Worm (Caenorhabditis elegans) whole organism, L3 larva: ENCODE results near the gene npp-18.
A peak's percentile ranks its signal among the peaks of the same experiment; 100 is the strongest.

Experiments
- R02D3.7 ChIP-seq: fragments of 150-350 bp; optimal IDR thresholded peaks from 2 replicates; lab custom pipeline; 2014; ENCODE audit warnings: missing biosample characterization, missing genetic modification characterization
- ceh-28 ChIP-seq: fragments of 150-350 bp; optimal IDR thresholded peaks from 2 replicates; lab custom pipeline; 2014; ENCODE audit warnings: missing biosample characterization, missing genetic modification reagents, missing genetic modification characterization
- daf-12 ChIP-seq: fragments of 150-350 bp; optimal IDR thresholded peaks from 2 replicates; lab custom pipeline; 2014; ENCODE audit warnings: missing biosample characterization, missing genetic modification reagents, missing genetic modification characterization
- egl-27 ChIP-seq: sonication (generic microtip); optimal IDR thresholded peaks from 4 replicates; lab custom pipeline; 2017; ENCODE audit warnings: missing biosample characterization, missing genetic modification reagents, missing genetic modification characterization
- elt-1 ChIP-seq: fragments of 150-350 bp; optimal IDR thresholded peaks from 2 replicates; lab custom pipeline; 2014; ENCODE audit warnings: missing biosample characterization, missing genetic modification characterization
- elt-2 ChIP-seq: sonication (generic microtip); optimal IDR thresholded peaks from 2 replicates; lab custom pipeline; 2016; ENCODE audit warnings: missing genetic modification reagents, mild to moderate bottlenecking, missing genetic modification characterization, missing compliant biosample characterization
- elt-3 ChIP-seq, 3 experiments: fragments of 150-350 bp in 1 of 3; sonication (generic microtip) in 2 of 3; optimal IDR thresholded peaks; 2 replicates in 2 of 3; 4 replicates in 1 of 3; lab custom pipeline; 2014 to 2017; ENCODE audit warnings: missing biosample characterization in 3 of 3, missing genetic modification characterization in 3 of 3
- fkh-2 ChIP-seq: fragments of 150-350 bp; optimal IDR thresholded peaks from 2 replicates; lab custom pipeline; 2014; ENCODE audit warnings: missing biosample characterization, missing genetic modification reagents, missing genetic modification characterization
- hmg-11 ChIP-seq: sonication (generic microtip); optimal IDR thresholded peaks from 2 replicates; lab custom pipeline; 2016; ENCODE audit warnings: missing genetic modification characterization, missing compliant biosample characterization
- jun-1 ChIP-seq: fragments of 150-350 bp; optimal IDR thresholded peaks from 2 replicates; lab custom pipeline; 2014; ENCODE audit warnings: missing biosample characterization, missing genetic modification reagents, missing genetic modification characterization
- lin-15B ChIP-seq: fragments of 150-350 bp; optimal IDR thresholded peaks from 2 replicates; lab custom pipeline; 2014; ENCODE audit warnings: missing biosample characterization, missing genetic modification characterization
- lin-39 ChIP-seq: fragments of 150-350 bp; optimal IDR thresholded peaks from 2 replicates; lab custom pipeline; 2018; ENCODE audit warnings: missing biosample characterization, missing genetic modification reagents, missing genetic modification characterization
- lsy-12 ChIP-seq: sonication (generic microtip); optimal IDR thresholded peaks from 2 replicates; lab custom pipeline; 2016; ENCODE audit warnings: mild to moderate bottlenecking, missing genetic modification characterization, missing compliant biosample characterization
- nfya-1 ChIP-seq: sonication (generic microtip); optimal IDR thresholded peaks from 2 replicates; lab custom pipeline; 2017; ENCODE audit warnings: missing genetic modification characterization, mild to moderate bottlenecking, missing compliant biosample characterization, antibody characterized with exemption, moderate library complexity; ENCODE audit not compliant: insufficient read depth
- nhr-237 ChIP-seq: fragments of 150-350 bp; optimal IDR thresholded peaks from 2 replicates; lab custom pipeline; 2014; ENCODE audit warnings: missing biosample characterization, missing genetic modification characterization
- nhr-25 ChIP-seq: sonication (generic microtip); optimal IDR thresholded peaks from 2 replicates; lab custom pipeline; 2017; ENCODE audit warnings: missing biosample characterization, missing genetic modification characterization
- nhr-28 ChIP-seq: fragments of 150-350 bp; optimal IDR thresholded peaks from 2 replicates; lab custom pipeline; 2014; ENCODE audit warnings: missing biosample characterization, missing genetic modification characterization
- nhr-43 ChIP-seq: sonication (generic microtip); optimal IDR thresholded peaks from 2 replicates; lab custom pipeline; 2016; ENCODE audit warnings: mild to moderate bottlenecking, missing genetic modification characterization, missing compliant biosample characterization; ENCODE audit not compliant: poor library complexity, severe bottlenecking
- nhr-67 ChIP-seq: fragments of 150-350 bp; optimal IDR thresholded peaks from 2 replicates; lab custom pipeline; 2014; ENCODE audit warnings: missing biosample characterization, missing genetic modification characterization
- sea-2 ChIP-seq: fragments of 150-350 bp; sonication (generic microtip); optimal IDR thresholded peaks from 4 replicates; lab custom pipeline; 2014; ENCODE audit warnings: missing biosample characterization, missing genetic modification reagents, missing genetic modification characterization
- skn-1 ChIP-seq: fragments of 150-350 bp; optimal IDR thresholded peaks from 2 replicates; lab custom pipeline; 2014; ENCODE audit warnings: missing biosample characterization, missing genetic modification characterization
- snpc-4 ChIP-seq: fragments of 150-350 bp; optimal IDR thresholded peaks from 2 replicates; lab custom pipeline; 2014; ENCODE audit warnings: missing biosample characterization, missing genetic modification characterization
- tbx-2 ChIP-seq: sonication (generic microtip); optimal IDR thresholded peaks from 2 replicates; lab custom pipeline; 2016; ENCODE audit warnings: mild to moderate bottlenecking, missing genetic modification characterization, missing compliant biosample characterization
- zag-1 ChIP-seq: fragments of 150-350 bp; optimal IDR thresholded peaks from 2 replicates; lab custom pipeline; 2014; ENCODE audit warnings: missing biosample characterization, missing genetic modification characterization
- ztf-4 ChIP-seq: fragments of 150-350 bp; optimal IDR thresholded peaks from 2 replicates; lab custom pipeline; 2014; ENCODE audit warnings: missing biosample characterization, missing genetic modification characterization

Gene npp-18

ce11 chrIII:13342079-13342734, 45.6 kb downstream of the npp-18 start, which contains the start of gene dro-1:
dro-1 (plus strand) TSS chrIII:13342684.
- TF ChIP-seq elt-3 (tag; optimal IDR thresholded peaks at IDR 0.05; lab: Kevin White, UChicago) (no peak), fkh-2 (tag; lab: Kevin White, UChicago) (no peak), nhr-237 (tag; lab: Kevin White, UChicago) (no peak), zag-1 (tag; lab: Kevin White, UChicago) (no peak), nhr-25 (tag; lab: Kevin White, UChicago) (no peak), nhr-67 (tag; lab: Kevin White, UChicago) (no peak), nhr-28 (no peak), tbx-2 (tag; lab: Kevin White, UChicago) (no peak), elt-2 (tag; lab: Kevin White, UChicago) (no peak), lsy-12 (tag; lab: Kevin White, UChicago) (no peak)

DNA sequence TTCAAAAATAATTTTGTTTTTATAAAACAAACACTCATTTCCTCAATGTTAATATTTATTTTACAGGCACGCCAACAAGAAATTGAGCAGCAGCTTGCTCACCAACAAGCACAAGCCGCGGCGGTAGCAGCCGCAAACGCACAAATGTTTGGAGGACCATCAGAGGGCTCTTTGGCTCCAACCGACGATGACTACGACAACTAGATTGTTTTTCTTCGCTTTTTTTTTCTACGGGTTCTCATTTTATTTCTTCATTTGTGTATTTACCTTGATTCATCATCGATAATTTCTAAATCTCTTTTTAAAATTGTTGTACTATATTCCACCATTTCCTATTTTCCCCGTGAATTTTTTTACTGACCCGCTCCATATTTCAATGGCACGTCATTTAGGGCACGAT, 46.5 kb downstream of the npp-18 start, which contains the start of gene ife-1:
TSS of gene ife-1 (plus strand) at position 301 of the 400 bp plus-strand sequence.
- no peak for TF ChIP-seq nhr-67 (tag; lab: Kevin White, UChicago)
- TF ChIP-seq lin-39 (tag; lab: Kevin White, UChicago): no peak
- TF ChIP-seq ceh-28: no peak
- no peak for TF ChIP-seq ztf-4 (tag; lab: Kevin White, UChicago)
- TF ChIP-seq egl-27 (tag; lab: Kevin White, UChicago): no peak
- TF ChIP-seq snpc-4 (tag; lab: Kevin White, UChicago): no peak
- TF ChIP-seq jun-1: no peak
- no peak for TF ChIP-seq nhr-43
- TF ChIP-seq nhr-237 (tag; lab: Kevin White, UChicago): no peak
- no peak for TF ChIP-seq lin-15B (tag; lab: Kevin White, UChicago)
- no peak for TF ChIP-seq lsy-12 (tag; lab: Kevin White, UChicago)
- TF ChIP-seq, all 47 proteins: peak for 0

DNA sequence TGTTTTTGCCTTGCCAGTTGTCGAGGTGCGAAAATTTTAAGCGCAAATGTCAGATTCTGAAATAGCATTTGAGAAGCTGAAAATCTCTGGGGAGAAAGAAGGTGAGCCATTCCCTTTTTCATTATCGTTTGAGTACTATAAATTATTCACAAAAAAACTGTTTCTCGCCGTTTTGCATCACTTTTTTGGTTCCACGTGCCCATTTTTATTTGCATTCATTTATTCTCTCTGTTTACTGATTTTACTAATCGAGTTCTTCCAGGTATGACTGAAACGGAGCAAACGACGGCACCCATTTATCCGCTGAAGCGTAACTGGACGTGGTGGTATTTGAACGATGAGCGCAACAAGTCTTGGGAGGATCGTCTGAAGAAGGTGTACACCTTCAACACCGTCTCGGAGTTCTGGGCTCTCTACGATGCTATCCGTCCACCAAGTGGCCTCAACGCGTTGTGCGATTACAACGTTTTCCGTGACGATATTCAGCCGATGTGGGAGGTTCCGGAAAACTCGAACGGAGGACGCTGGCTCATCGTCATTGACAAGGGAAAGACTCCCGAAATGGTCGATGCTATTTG, 47.0 kb downstream of the npp-18 start:
- TF ChIP-seq elt-2 (tag; lab: Kevin White, UChicago): no peak
- no peak for TF ChIP-seq hmg-11
- no peak for TF ChIP-seq fkh-2 (tag; lab: Kevin White, UChicago)

ce11 chrIII:13344538-13345136, 48.0 kb downstream of the npp-18 start, which contains the start of gene acaa-2:
acaa-2 (plus strand) TSS chrIII:13344937.
- TF ChIP-seq elt-1 (tag; lab: Kevin White, UChicago) (no peak), nhr-237 (tag; lab: Kevin White, UChicago) (no peak), egl-27 (tag; lab: Kevin White, UChicago) (no peak), elt-2 (tag; lab: Kevin White, UChicago) (peak; percentile 56), skn-1 (tag; lab: Kevin White, UChicago) (peak; percentile 93), nhr-25 (tag; lab: Kevin White, UChicago) (peak; percentile 35), hmg-11 (peak; percentile 34), nfya-1 (peak; percentile 40), lin-15B (tag; lab: Kevin White, UChicago) (peak; percentile 0)

- TF ChIP-seq lsy-12 (tag; lab: Kevin White, UChicago) (peak; percentile 24), sea-2 (GFP tag; lab: Kevin White, UChicago) (no peak), elt-2 (tag; lab: Kevin White, UChicago) (peak; percentile 22), elt-1 (tag; lab: Kevin White, UChicago) (no peak), daf-12 (tag; lab: Kevin White, UChicago) (no peak), hmg-11 (peak; percentile 11)
Observed at ce11 chrIII:13346785-13347184, 50.1 kb downstream of the npp-18 start, which contains the start of gene mtm-6. mtm-6 (plus strand) TSS chrIII:13347085.

DNA sequence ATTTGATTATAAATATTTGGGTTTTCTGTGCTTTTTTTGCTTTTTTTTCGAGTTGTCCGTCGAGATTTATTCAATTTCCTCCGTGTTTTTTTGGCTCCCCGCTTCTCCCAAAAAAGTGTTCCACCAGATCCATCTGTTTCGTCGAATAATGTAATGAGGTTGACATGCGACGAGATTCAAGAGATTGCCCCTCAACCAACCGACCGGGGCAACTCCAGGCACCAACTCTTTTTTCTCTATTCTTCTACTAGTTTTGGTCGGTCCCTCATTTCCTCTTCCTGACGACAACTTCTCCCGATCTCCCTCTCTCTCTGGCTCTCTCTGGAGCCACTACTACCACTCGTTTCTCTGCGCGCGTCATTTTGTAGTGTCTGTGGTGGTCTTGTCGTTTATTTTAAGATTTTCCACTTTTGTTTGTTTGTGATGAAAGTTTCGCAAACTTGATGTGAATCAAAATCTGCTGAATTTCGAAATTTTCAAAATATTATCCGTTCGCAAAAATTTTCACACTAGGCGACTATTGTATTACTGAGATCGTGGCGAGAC, 51.2 kb downstream of the npp-18 start:
- TF ChIP-seq lin-39 (tag; lab: Kevin White, UChicago): peak; percentile 50
- no peak for TF ChIP-seq R02D3.7
- TF ChIP-seq ceh-28: no peak
- peak; percentile 19 for TF ChIP-seq nfya-1
- TF ChIP-seq egl-27 (tag; lab: Kevin White, UChicago): no peak
